Worm (Caenorhabditis elegans): Measurements from ENCODE around the gene H23L24.1.

Gene H23L24.1

ce11 chrIV:8723720-8724119 is 5.5 kb downstream of the H23L24.1 start, which contains the start of gene F21D5.9:
F21D5.9 (plus strand) TSS chrIV:8724020.
- TF ChIP-seq nhr-10 (tag; optimal IDR thresholded peaks at IDR 0.05): no peak
- TF ChIP-seq ZK337.2 (GFP tag; IDR thresholded peaks at IDR 0.05): no peak
- no peak for TF ChIP-seq mep-1 (tag; optimal IDR thresholded peaks at IDR 0.05)
- no peak for TF ChIP-seq pha-4 (GFP tag; IDR thresholded peaks at IDR 0.05)
- TF ChIP-seq pha-4 (tag; optimal IDR thresholded peaks at IDR 0.05): no peak

- TF ChIP-seq D1046.2 (GFP tag; IDR thresholded peaks at IDR 0.05) (no peak), daf-16 (GFP tag; optimal IDR thresholded peaks at IDR 0.05) (no peak), daf-16 (tag; optimal IDR thresholded peaks at IDR 0.05) (no peak), Y75B8A.6 (GFP tag; IDR thresholded peaks at IDR 0.05) (no peak), tra-1 (GFP tag; IDR thresholded peaks at IDR 0.05) (no peak), attf-4 (tag; optimal IDR thresholded peaks at IDR 0.05) (no peak), mxl-3 (GFP tag; optimal IDR thresholded peaks at IDR 0.05) (no peak), egl-27 (tag; optimal IDR thresholded peaks at IDR 0.05) (no peak), rbr-2 (tag; optimal IDR thresholded peaks at IDR 0.05) (no peak), T26A8.4 (GFP tag; IDR thresholded peaks at IDR 0.05) (no peak), nhr-111 (GFP tag; optimal IDR thresholded peaks at IDR 0.05) (no peak), dmd-9 (GFP tag; IDR thresholded peaks at IDR 0.05) (no peak), hlh-30 (tag; optimal IDR thresholded peaks at IDR 0.05; ENCODE audit: insufficient read depth) (no peak)
Measured at ce11 chrIV:8724907-8725306, 6.7 kb downstream of the H23L24.1 start.

DNA sequence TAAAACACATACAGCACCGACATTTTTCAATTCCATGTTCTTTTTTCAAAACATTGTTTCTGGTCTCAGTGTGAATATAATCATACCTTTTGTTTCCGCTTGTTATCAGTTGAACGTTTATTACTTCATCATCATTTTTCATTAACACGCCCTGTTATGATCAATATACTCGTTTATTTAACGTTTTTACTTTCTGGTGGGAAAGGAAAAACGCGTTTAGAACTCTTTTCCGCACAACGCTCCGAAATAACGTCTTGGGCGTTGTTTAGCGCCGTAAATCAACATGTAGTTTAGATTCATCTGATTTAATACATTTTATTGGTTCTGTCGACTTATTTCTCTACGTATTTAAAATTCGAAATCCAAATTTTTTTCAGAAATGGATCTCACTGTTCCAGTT is 7.1 kb downstream of the H23L24.1 start, which contains the start of gene pgm-3:
TSS of gene pgm-3 (plus strand) at position 378 of the 400 bp plus-strand sequence.
- TF ChIP-seq nhr-48 (tag; optimal IDR thresholded peaks at IDR 0.05) (no peak), egl-43 (GFP tag; IDR thresholded peaks at IDR 0.05) (no peak), R02D3.7 (tag; optimal IDR thresholded peaks at IDR 0.05) (peak; percentile 15), pha-4 (GFP tag; IDR thresholded peaks at IDR 0.05) (no peak), pha-4 (tag; optimal IDR thresholded peaks at IDR 0.05) (no peak), daf-16 (GFP tag; optimal IDR thresholded peaks at IDR 0.05) (no peak), daf-16 (tag; optimal IDR thresholded peaks at IDR 0.05) (peak; percentile 77), nhr-28 (tag; optimal IDR thresholded peaks at IDR 0.05) (peak; percentile 64), ceh-44 (GFP tag; IDR thresholded peaks at IDR 0.05) (no peak), nhr-77 (tag; optimal IDR thresholded peaks at IDR 0.05) (no peak), saeg-2 (GFP tag; IDR thresholded peaks at IDR 0.05) (no peak), fkh-10 (GFP tag; optimal IDR thresholded peaks at IDR 0.05) (no peak), hmg-1.1 (GFP tag; IDR thresholded peaks at IDR 0.05) (no peak), lim-7 (GFP tag; IDR thresholded peaks at IDR 0.05) (no peak), T20F7.1 (GFP tag; optimal IDR thresholded peaks at IDR 0.05) (peak; percentile 84), madf-5 (GFP tag; IDR thresholded peaks at IDR 0.05) (no peak), T26A8.4 (GFP tag; IDR thresholded peaks at IDR 0.05) (no peak), dmd-9 (GFP tag; IDR thresholded peaks at IDR 0.05) (no peak), daf-12 (tag; optimal IDR thresholded peaks at IDR 0.05) (no peak), ZK546.5 (tag; optimal IDR thresholded peaks at IDR 0.05) (no peak), attf-4 (tag; optimal IDR thresholded peaks at IDR 0.05) (no peak), zfp-2 (tag; optimal IDR thresholded peaks at IDR 0.05) (no peak), F49E8.2 (tag; optimal IDR thresholded peaks at IDR 0.05; ENCODE audit: borderline replicate concordance) (no peak), F44E2.7 (GFP tag; IDR thresholded peaks at IDR 0.05) (no peak), lin-13 (GFP tag; optimal IDR thresholded peaks at IDR 0.05) (no peak), spr-3 (GFP tag; optimal IDR thresholded peaks at IDR 0.05) (no peak), tra-1 (GFP tag; IDR thresholded peaks at IDR 0.05) (no peak), nhr-11 (tag; optimal IDR thresholded peaks at IDR 0.05) (no peak), pqm-1 (tag; optimal IDR thresholded peaks at IDR 0.05) (peak; percentile 63), hlh-11 (tag; optimal IDR thresholded peaks at IDR 0.05) (peak; percentile 22), ces-1 (GFP tag; optimal IDR thresholded peaks at IDR 0.05) (no peak), cey-2 (tag; optimal IDR thresholded peaks at IDR 0.05; ENCODE audit: borderline replicate concordance, insufficient read depth) (no peak), zfp-3 (GFP tag; conservative IDR thresholded peaks at IDR 0.05) (no peak), zip-2 (tag; optimal IDR thresholded peaks at IDR 0.05) (no peak), lir-3 (tag; optimal IDR thresholded peaks at IDR 0.05) (no peak)
